Worm (Caenorhabditis elegans) whole organism, L4 larva: ENCODE measurements around the gene mlck-1.

Experiments used
- F10B5.3 ChIP-seq: sonication (generic microtip); optimal IDR thresholded peaks from 2 replicates; lab custom pipeline; 2016; ENCODE audit warnings: mild to moderate bottlenecking, missing genetic modification characterization, missing compliant biosample characterization
- F26F4.8 ChIP-seq: fragments of 200-800 bp; sonication (Bioruptor generic); conservative IDR thresholded peaks from 2 replicates; pipeline ENCODE4 v1.3.6; 2022; ENCODE audit warnings: missing genetic modification characterization, missing compliant biosample characterization
- R02D3.7 ChIP-seq: fragments of 150-350 bp; sonication (generic microtip); optimal IDR thresholded peaks from 3 replicates; lab custom pipeline; 2014; ENCODE audit warnings: missing biosample characterization, missing genetic modification characterization
- Y48G9A.11 ChIP-seq: fragments of 200-800 bp; sonication (Bioruptor generic); IDR thresholded peaks from 2 replicates; pipeline ENCODE4 v1.3.6; 2022; ENCODE audit warnings: missing genetic modification reagents, missing genetic modification characterization, missing compliant biosample characterization
- hlh-30 ChIP-seq: sonication (generic microtip); optimal IDR thresholded peaks from 2 replicates; lab custom pipeline; 2017; ENCODE audit warnings: antibody characterized with exemption, mild to moderate bottlenecking, missing genetic modification characterization, missing compliant biosample characterization; ENCODE audit not compliant: insufficient read depth
- lin-15B ChIP-seq: fragments of 150-350 bp; sonication (generic microtip); optimal IDR thresholded peaks from 3 replicates; lab custom pipeline; 2014; ENCODE audit warnings: missing biosample characterization, missing genetic modification characterization
- lin-38 ChIP-seq: fragments of 200-800 bp; sonication (Bioruptor generic); IDR thresholded peaks from 2 replicates; pipeline ENCODE4 v1.3.6; 2022; ENCODE audit warnings: missing genetic modification reagents, missing genetic modification characterization, missing compliant biosample characterization
- mdl-1 ChIP-seq, 2 experiments: fragments of 150-350 bp in 1 of 2; sonication (generic microtip) in 1 of 2; optimal IDR thresholded peaks; 2 replicates each; lab custom pipeline; 2014 to 2017; ENCODE audit warnings: missing biosample characterization in 2 of 2, missing genetic modification characterization in 2 of 2
- nhr-10 ChIP-seq: fragments of 150-350 bp; optimal IDR thresholded peaks from 2 replicates; lab custom pipeline; 2014; ENCODE audit warnings: missing biosample characterization, missing genetic modification characterization
- nhr-25 ChIP-seq: sonication (generic microtip); optimal IDR thresholded peaks from 2 replicates; lab custom pipeline; 2017; ENCODE audit warnings: missing genetic modification characterization, mild to moderate bottlenecking, missing compliant biosample characterization, antibody characterized with exemption, moderate library complexity, borderline replicate concordance; ENCODE audit not compliant: insufficient read depth
- nhr-28 ChIP-seq: fragments of 150-350 bp; optimal IDR thresholded peaks from 2 replicates; lab custom pipeline; 2014; ENCODE audit warnings: missing biosample characterization, missing genetic modification characterization
- skn-1 ChIP-seq: fragments of 150-350 bp; optimal IDR thresholded peaks from 2 replicates; lab custom pipeline; 2014; ENCODE audit warnings: missing biosample characterization, missing genetic modification characterization
- spr-1 ChIP-seq: sonication (generic microtip); optimal IDR thresholded peaks from 2 replicates; lab custom pipeline; 2016; ENCODE audit warnings: mild to moderate bottlenecking, missing genetic modification characterization, missing compliant biosample characterization

DNA sequence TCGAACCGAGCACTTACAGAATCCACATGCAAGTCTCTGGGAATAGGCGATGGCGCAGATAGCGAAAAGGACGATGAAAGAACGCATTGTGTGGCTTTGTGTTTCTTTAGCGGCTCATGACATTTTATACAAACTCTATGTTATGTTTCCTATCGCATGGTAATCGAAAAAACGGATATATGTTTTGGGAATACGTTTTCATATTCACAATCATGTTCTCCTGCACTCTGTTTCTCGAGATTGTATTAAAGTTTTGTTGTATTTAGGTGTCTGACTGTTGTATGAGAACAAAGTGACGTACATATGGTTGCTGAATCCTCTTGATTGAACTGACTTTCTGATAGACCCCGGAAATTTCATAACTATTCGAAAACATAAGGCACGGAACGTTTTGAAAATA lies 11.3 kb downstream of the mlck-1 start, which contains the start of gene ZC373.2:
- no peak for TF ChIP-seq nhr-25
- no peak for TF ChIP-seq hlh-30 (tag; lab: Kevin White, UChicago)
- TF ChIP-seq lin-38, result no peak
- TF ChIP-seq spr-1 (tag; lab: Kevin White, UChicago), result no peak
- TF ChIP-seq R02D3.7 (tag; lab: Kevin White, UChicago), result no peak
- TF ChIP-seq skn-1, result no peak
- no peak for TF ChIP-seq nhr-10 (tag; lab: Kevin White, UChicago)
- TF ChIP-seq F26F4.8 (GFP tag; lab: Robert Waterston, UW), result no peak
- no peak for TF ChIP-seq nhr-28
- no peak for TF ChIP-seq Y48G9A.11 (GFP tag; lab: Robert Waterston, UW)
- TF ChIP-seq mdl-1 (tag; optimal IDR thresholded peaks at IDR 0.05; lab: Kevin White, UChicago), result no peak
- TF ChIP-seq F10B5.3 (tag; lab: Kevin White, UChicago), result no peak
- no peak for TF ChIP-seq lin-15B (tag; lab: Kevin White, UChicago)
